Worm (Caenorhabditis elegans) whole organism, mixed stage, embryonic: ENCODE results near the gene T16G12.12.

Experiments
- bed-3 ChIP-seq: fragments of 200-800 bp; sonication (Bioruptor generic); optimal IDR thresholded peaks from 3 replicates; lab custom pipeline; 2018; ENCODE audit warnings: mild to moderate bottlenecking, missing genetic modification characterization, moderate library complexity, missing compliant biosample characterization
- blmp-1 ChIP-seq: fragments of 150-350 bp; optimal IDR thresholded peaks from 2 replicates; lab custom pipeline; 2014; ENCODE audit warnings: missing biosample characterization, missing genetic modification characterization
- ceh-39 ChIP-seq: fragments of 150-350 bp; optimal IDR thresholded peaks from 2 replicates; lab custom pipeline; 2014; ENCODE audit warnings: missing biosample characterization, missing genetic modification characterization
- ceh-43 ChIP-seq: fragments of 200-800 bp; sonication (Bioruptor generic); optimal IDR thresholded peaks from 2 replicates; lab custom pipeline; 2018; ENCODE audit warnings: mild to moderate bottlenecking, missing genetic modification characterization, moderate library complexity, missing compliant biosample characterization
- ceh-83 ChIP-seq: fragments of 200-800 bp; sonication (Bioruptor generic); optimal IDR thresholded peaks from 2 replicates; lab custom pipeline; 2018; ENCODE audit warnings: mild to moderate bottlenecking, missing genetic modification characterization, missing compliant biosample characterization
- ces-1 ChIP-seq: fragments of 150-350 bp; optimal IDR thresholded peaks from 2 replicates; lab custom pipeline; 2014; ENCODE audit warnings: missing biosample characterization, missing genetic modification reagents, missing genetic modification characterization
- cnd-1 ChIP-seq: fragments of 200-800 bp; sonication (Bioruptor generic); optimal IDR thresholded peaks from 2 replicates; lab custom pipeline; 2018; ENCODE audit warnings: mild to moderate bottlenecking, missing genetic modification characterization, missing compliant biosample characterization
- drap-1 ChIP-seq: fragments of 200-800 bp; sonication (Bioruptor generic); optimal IDR thresholded peaks from 3 replicates; lab custom pipeline; 2018; ENCODE audit warnings: mild to moderate bottlenecking, missing genetic modification characterization, missing compliant biosample characterization
- elt-1 ChIP-seq: sonication (generic microtip); optimal IDR thresholded peaks from 2 replicates; lab custom pipeline; 2017; ENCODE audit warnings: missing genetic modification characterization, mild to moderate bottlenecking, missing compliant biosample characterization, antibody characterized with exemption, moderate library complexity, borderline replicate concordance; ENCODE audit not compliant: insufficient read depth
- flh-1 ChIP-seq: fragments of 200-800 bp; sonication (Bioruptor generic); optimal IDR thresholded peaks from 2 replicates; lab custom pipeline; 2018; ENCODE audit warnings: mild to moderate bottlenecking, missing genetic modification characterization, moderate library complexity, missing compliant biosample characterization
- ham-2 ChIP-seq: fragments of 200-800 bp; sonication (Bioruptor generic); optimal IDR thresholded peaks from 2 replicates; lab custom pipeline; 2018; ENCODE audit warnings: mild to moderate bottlenecking, missing genetic modification characterization, missing compliant biosample characterization
- hlh-1 ChIP-seq: fragments of 150-350 bp; optimal IDR thresholded peaks from 2 replicates; lab custom pipeline; 2014; ENCODE audit warnings: missing biosample characterization, missing genetic modification reagents, missing genetic modification characterization
- lin-13 ChIP-seq: fragments of 150-350 bp; optimal IDR thresholded peaks from 2 replicates; lab custom pipeline; 2014; ENCODE audit warnings: missing biosample characterization, missing genetic modification characterization
- lin-32 ChIP-seq: fragments of 200-800 bp; sonication (Bioruptor generic); optimal IDR thresholded peaks from 2 replicates; lab custom pipeline; 2018; ENCODE audit warnings: mild to moderate bottlenecking, missing genetic modification characterization, missing compliant biosample characterization
- lsy-2 ChIP-seq: fragments of 150-350 bp; optimal IDR thresholded peaks from 2 replicates; lab custom pipeline; 2014; ENCODE audit warnings: missing biosample characterization, missing genetic modification characterization
- mab-5 ChIP-seq: fragments of 150-350 bp; optimal IDR thresholded peaks from 2 replicates; lab custom pipeline; 2014; ENCODE audit warnings: missing biosample characterization, missing genetic modification characterization
- mls-2 ChIP-seq: sonication (generic microtip); optimal IDR thresholded peaks from 2 replicates; lab custom pipeline; 2016; ENCODE audit warnings: mild to moderate bottlenecking, missing genetic modification characterization, moderate library complexity, missing compliant biosample characterization
- nhr-12 ChIP-seq: fragments of 150-350 bp; optimal IDR thresholded peaks from 2 replicates; lab custom pipeline; 2014; ENCODE audit warnings: missing biosample characterization, missing genetic modification characterization
- nhr-2 ChIP-seq: fragments of 150-350 bp; optimal IDR thresholded peaks from 2 replicates; lab custom pipeline; 2014; ENCODE audit warnings: missing biosample characterization, missing genetic modification characterization
- nhr-237 ChIP-seq: fragments of 150-350 bp; optimal IDR thresholded peaks from 2 replicates; lab custom pipeline; 2014; ENCODE audit warnings: missing biosample characterization, missing genetic modification characterization
- nhr-28 ChIP-seq: fragments of 150-350 bp; optimal IDR thresholded peaks from 2 replicates; lab custom pipeline; 2014; ENCODE audit warnings: missing biosample characterization, missing genetic modification characterization
- nhr-76 ChIP-seq: sonication (generic microtip); optimal IDR thresholded peaks from 2 replicates; lab custom pipeline; 2017; ENCODE audit warnings: missing biosample characterization, missing genetic modification characterization
- pha-4 ChIP-seq: fragments of 150-350 bp; optimal IDR thresholded peaks from 2 replicates; lab custom pipeline; 2018; ENCODE audit warnings: missing biosample characterization, missing genetic modification reagents, missing genetic modification characterization
- snpc-4 ChIP-seq: fragments of 150-350 bp; optimal IDR thresholded peaks from 2 replicates; lab custom pipeline; 2014; ENCODE audit warnings: missing biosample characterization, missing genetic modification characterization
- sptf-1 ChIP-seq: sonication (generic microtip); optimal IDR thresholded peaks from 2 replicates; lab custom pipeline; 2017; ENCODE audit warnings: mild to moderate bottlenecking, missing genetic modification characterization, moderate library complexity, missing compliant biosample characterization
- tbx-8 ChIP-seq: fragments of 200-800 bp; sonication (Bioruptor generic); optimal IDR thresholded peaks from 2 replicates; lab custom pipeline; 2018; ENCODE audit warnings: mild to moderate bottlenecking, missing genetic modification characterization, moderate library complexity, missing compliant biosample characterization
- unc-120 ChIP-seq: sonication (generic microtip); optimal IDR thresholded peaks from 2 replicates; lab custom pipeline; 2017; ENCODE audit warnings: missing genetic modification characterization, missing compliant biosample characterization; ENCODE audit not compliant: poor library complexity, severe bottlenecking
- unc-39 ChIP-seq: fragments of 150-350 bp; optimal IDR thresholded peaks from 2 replicates; lab custom pipeline; 2014; ENCODE audit warnings: missing biosample characterization, missing genetic modification characterization
- unc-62 ChIP-seq: fragments of 150-350 bp; optimal IDR thresholded peaks from 2 replicates; lab custom pipeline; 2014; ENCODE audit warnings: missing biosample characterization, missing genetic modification reagents, missing genetic modification characterization
- ztf-11 ChIP-seq: fragments of 150-350 bp; optimal IDR thresholded peaks from 2 replicates; lab custom pipeline; 2014; ENCODE audit warnings: missing biosample characterization, missing genetic modification characterization

T16G12.12 gene

DNA sequence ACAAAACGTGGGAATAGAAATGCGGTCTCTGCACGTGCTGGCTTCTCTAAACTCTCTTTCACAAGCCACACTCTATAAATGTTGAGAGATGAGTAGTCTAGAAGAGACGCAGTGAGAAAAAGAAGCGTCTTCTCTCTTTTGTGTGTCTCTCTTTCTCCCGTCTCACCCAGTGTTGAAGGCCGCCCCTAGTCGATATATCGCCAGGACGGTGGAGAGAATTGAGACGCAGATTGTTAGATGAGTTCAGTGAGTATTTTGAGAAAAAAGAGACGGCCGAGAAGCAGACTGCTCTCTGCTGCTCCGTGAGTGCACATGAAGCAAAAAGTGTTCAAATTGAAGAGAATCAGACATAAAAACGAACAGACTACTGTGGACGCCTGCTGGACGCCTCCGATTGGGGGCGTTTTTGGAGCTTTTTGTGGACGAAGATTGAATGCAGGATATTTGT lies 43.1 kb downstream of the T16G12.12 start (continued):
- peak; percentile 78 for TF ChIP-seq mab-5 (tag; lab: Kevin White, UChicago)
- peak; percentile 92 for TF ChIP-seq ces-1 (GFP tag; lab: Kevin White, UChicago)
- no peak for TF ChIP-seq flh-1

DNA sequence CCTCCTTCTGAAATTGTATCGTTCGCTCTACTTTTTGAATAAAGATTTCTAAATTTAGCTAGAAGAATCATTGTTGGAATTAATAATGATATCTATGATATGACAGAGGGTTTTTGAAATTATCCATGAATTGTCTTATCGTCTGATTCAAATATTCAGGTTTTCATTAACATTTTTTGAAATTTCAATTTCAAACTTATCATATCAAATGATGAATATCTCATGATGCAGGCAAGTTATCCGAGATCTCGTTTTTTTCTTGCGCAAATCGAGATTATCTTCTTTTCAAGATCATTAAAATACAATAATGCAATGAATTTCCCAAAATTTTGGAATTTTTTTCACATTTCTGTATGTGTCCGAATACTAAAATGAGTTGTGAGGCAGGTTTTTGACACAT lies 44.6 kb downstream of the T16G12.12 start, which contains the start of gene spop-1:
TSS of gene spop-1 (minus strand) at position 101 of the 400 bp plus-strand sequence.
- TF ChIP-seq flh-1 (no peak), blmp-1 (no peak), nhr-76 (tag; lab: Kevin White, UChicago) (no peak), mab-5 (tag; lab: Kevin White, UChicago) (no peak), sptf-1 (tag; lab: Kevin White, UChicago) (no peak), drap-1 (GFP tag; lab: Kevin White, UChicago) (no peak), pha-4 (no peak)

ce11 chrIII:10101352-10101751 lies 47.9 kb downstream of the T16G12.12 start, which contains the start of gene kel-10:
kel-10 (minus strand) TSS chrIII:10101452.
- TF ChIP-seq mls-2 (no peak), drap-1 (GFP tag; lab: Kevin White, UChicago) (no peak), ceh-39 (tag; lab: Kevin White, UChicago) (no peak)

ce11 chrIII:10106390-10106789 lies 53.0 kb downstream of the T16G12.12 start, which contains the start of gene srt-55:
srt-55 (minus strand) TSS chrIII:10106490.
- TF ChIP-seq ceh-83 (GFP tag; lab: Kevin White, UChicago) (no peak), nhr-237 (tag; lab: Kevin White, UChicago) (no peak), snpc-4 (no peak), lin-32 (GFP tag; lab: Kevin White, UChicago) (no peak), lin-13 (tag; lab: Kevin White, UChicago) (no peak), ham-2 (GFP tag; lab: Kevin White, UChicago) (no peak), hlh-1 (tag; lab: Kevin White, UChicago) (no peak), ceh-43 (GFP tag; lab: Kevin White, UChicago) (no peak), cnd-1 (tag; lab: Kevin White, UChicago) (no peak), sptf-1 (tag; lab: Kevin White, UChicago) (no peak), unc-62 (GFP tag; lab: Kevin White, UChicago) (no peak), ztf-11 (tag; lab: Kevin White, UChicago) (no peak), drap-1 (GFP tag; lab: Kevin White, UChicago) (no peak), bed-3 (no peak), elt-1 (tag; lab: Kevin White, UChicago) (no peak)

DNA sequence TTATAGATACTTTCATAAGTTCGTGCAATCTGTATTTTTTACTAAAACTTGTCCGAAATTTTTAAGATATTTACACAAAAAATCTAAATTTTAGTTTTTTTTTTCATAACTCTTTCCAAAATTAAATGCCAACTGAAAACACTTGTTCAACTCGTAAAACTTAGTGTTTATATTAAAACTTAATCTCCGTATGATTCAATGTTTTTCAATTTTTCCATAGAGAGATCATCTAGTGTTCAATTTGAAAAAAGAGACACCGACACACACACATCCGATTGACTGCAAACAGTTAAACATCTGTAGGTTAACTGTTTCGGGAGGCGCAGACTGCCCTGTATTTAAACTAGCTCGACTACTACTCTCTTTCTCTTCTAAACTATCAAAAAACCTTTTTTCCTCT lies 55.6 kb downstream of the T16G12.12 start, which contains the start of gene T16H12.9:
TSS of gene T16H12.9 (plus strand) at position 301 of the 400 bp plus-strand sequence.
- no peak for TF ChIP-seq nhr-12 (tag; lab: Kevin White, UChicago)
- TF ChIP-seq nhr-2 (tag; lab: Kevin White, UChicago): no peak
- no peak for TF ChIP-seq mls-2

- TF ChIP-seq unc-120 (no peak), mls-2 (no peak), hlh-1 (tag; lab: Kevin White, UChicago) (no peak), flh-1 (no peak), nhr-28 (tag; lab: Kevin White, UChicago) (no peak), lsy-2 (no peak), unc-39 (tag; lab: Kevin White, UChicago) (no peak), drap-1 (GFP tag; lab: Kevin White, UChicago) (no peak), tbx-8 (GFP tag; lab: Kevin White, UChicago) (no peak), snpc-4 (no peak), ztf-11 (tag; lab: Kevin White, UChicago) (no peak), nhr-12 (tag; lab: Kevin White, UChicago) (no peak), ceh-39 (tag; lab: Kevin White, UChicago) (no peak), nhr-76 (tag; lab: Kevin White, UChicago) (no peak), ces-1 (GFP tag; lab: Kevin White, UChicago) (no peak), mab-5 (tag; lab: Kevin White, UChicago) (no peak), nhr-2 (tag; lab: Kevin White, UChicago) (no peak), unc-62 (GFP tag; lab: Kevin White, UChicago) (no peak)
Measured at ce11 chrIII:10112958-10113357, 59.5 kb downstream of the T16G12.12 start, which contains the start of gene vps-29. vps-29 (minus strand) TSS chrIII:10113058.
